Worm (Caenorhabditis elegans) whole organism, L2 larva: ENCODE data around the gene fipp-1.

Source experiments
- F13H6.1 ChIP-seq: sonication (generic microtip); optimal IDR thresholded peaks from 2 replicates; lab custom pipeline; 2016; ENCODE audit warnings: missing genetic modification characterization, missing compliant biosample characterization
- R02D3.7 ChIP-seq: fragments of 150-350 bp; optimal IDR thresholded peaks from 2 replicates; lab custom pipeline; 2014; ENCODE audit warnings: missing biosample characterization, missing genetic modification characterization
- Y55F3AM.14 ChIP-seq: fragments of 200-800 bp; sonication (Bioruptor generic); optimal IDR thresholded peaks from 2 replicates; lab custom pipeline; 2018; ENCODE audit warnings: mild to moderate bottlenecking, missing genetic modification characterization, missing compliant biosample characterization
- ama-1 ChIP-seq: fragments of 150-350 bp; optimal IDR thresholded peaks from 2 replicates; lab custom pipeline; 2018; ENCODE audit warnings: inconsistent platforms
- blmp-1 ChIP-seq: sonication (generic microtip); optimal IDR thresholded peaks from 2 replicates; lab custom pipeline; 2017; ENCODE audit warnings: missing genetic modification characterization, mild to moderate bottlenecking, missing compliant biosample characterization, antibody characterized with exemption, moderate library complexity; ENCODE audit not compliant: insufficient read depth
- crh-2 ChIP-seq: sonication (generic microtip); optimal IDR thresholded peaks from 2 replicates; lab custom pipeline; 2017; ENCODE audit warnings: missing biosample characterization, missing genetic modification characterization
- dmd-4 ChIP-seq: sonication (generic microtip); optimal IDR thresholded peaks from 2 replicates; lab custom pipeline; 2017; ENCODE audit warnings: missing biosample characterization, missing genetic modification characterization
- egl-27 ChIP-seq: sonication (generic microtip); optimal IDR thresholded peaks from 3 replicates; lab custom pipeline; 2017; ENCODE audit warnings: missing biosample characterization, missing genetic modification reagents, missing genetic modification characterization
- elt-1 ChIP-seq: fragments of 150-350 bp; optimal IDR thresholded peaks from 2 replicates; lab custom pipeline; 2014; ENCODE audit warnings: missing biosample characterization, missing genetic modification characterization
- gmeb-1 ChIP-seq: fragments of 150-350 bp; optimal IDR thresholded peaks from 2 replicates; lab custom pipeline; 2014; ENCODE audit warnings: missing biosample characterization, missing genetic modification characterization
- lin-39 ChIP-seq: fragments of 150-350 bp; optimal IDR thresholded peaks from 2 replicates; lab custom pipeline; 2014; ENCODE audit warnings: missing biosample characterization, missing genetic modification reagents, missing genetic modification characterization
- lsy-2 ChIP-seq, 2 experiments: fragments of 150-350 bp in 1 of 2; sonication (generic microtip) in 1 of 2; optimal IDR thresholded peaks; 2 replicates each; lab custom pipeline; 2014 to 2017; ENCODE audit warnings: missing biosample characterization in 2 of 2, missing genetic modification characterization in 2 of 2
- mdl-1 ChIP-seq, 2 experiments: fragments of 150-350 bp in 1 of 2; sonication (generic microtip) in 1 of 2; optimal IDR thresholded peaks; 2 replicates each; lab custom pipeline; 2017; ENCODE audit warnings: missing biosample characterization in 2 of 2, missing genetic modification characterization in 2 of 2
- nhr-11 ChIP-seq: fragments of 150-350 bp; optimal IDR thresholded peaks from 2 replicates; lab custom pipeline; 2014; ENCODE audit warnings: missing biosample characterization, missing genetic modification characterization
- nhr-12 ChIP-seq: fragments of 150-350 bp; optimal IDR thresholded peaks from 2 replicates; lab custom pipeline; 2014; ENCODE audit warnings: missing biosample characterization, missing genetic modification characterization
- nhr-129 ChIP-seq: fragments of 150-350 bp; optimal IDR thresholded peaks from 2 replicates; lab custom pipeline; 2014; ENCODE audit warnings: missing biosample characterization, missing genetic modification characterization
- nhr-21 ChIP-seq: fragments of 150-350 bp; optimal IDR thresholded peaks from 2 replicates; lab custom pipeline; 2014; ENCODE audit warnings: missing biosample characterization, missing genetic modification characterization
- nhr-6 ChIP-seq: fragments of 150-350 bp; optimal IDR thresholded peaks from 2 replicates; lab custom pipeline; 2014; ENCODE audit warnings: missing biosample characterization, missing genetic modification characterization
- nhr-77 ChIP-seq: fragments of 150-350 bp; optimal IDR thresholded peaks from 2 replicates; lab custom pipeline; 2014; ENCODE audit warnings: missing biosample characterization, missing genetic modification characterization
- sem-4 ChIP-seq: fragments of 150-350 bp; optimal IDR thresholded peaks from 2 replicates; lab custom pipeline; 2014; ENCODE audit warnings: missing biosample characterization, missing genetic modification reagents, missing genetic modification characterization
- sma-3 ChIP-seq: sonication (generic microtip); optimal IDR thresholded peaks from 2 replicates; lab custom pipeline; 2016; ENCODE audit warnings: missing genetic modification reagents, missing genetic modification characterization, missing compliant biosample characterization
- sma-9 ChIP-seq, 2 experiments: fragments of 150-350 bp in 1 of 2; sonication (generic microtip) in 1 of 2; optimal IDR thresholded peaks; 2 replicates each; lab custom pipeline; 2014 to 2016; ENCODE audit warnings: missing genetic modification characterization in 2 of 2, mild to moderate bottlenecking in 1 of 2, missing biosample characterization in 1 of 2, missing compliant biosample characterization in 1 of 2, missing genetic modification reagents in 1 of 2, moderate library complexity in 1 of 2
- snpc-4 ChIP-seq: fragments of 150-350 bp; optimal IDR thresholded peaks from 2 replicates; lab custom pipeline; 2014; ENCODE audit warnings: missing biosample characterization, missing genetic modification characterization
- unc-39 ChIP-seq: fragments of 150-350 bp; optimal IDR thresholded peaks from 2 replicates; lab custom pipeline; 2014; ENCODE audit warnings: missing biosample characterization, missing genetic modification characterization
- unc-62 ChIP-seq: fragments of 150-350 bp; optimal IDR thresholded peaks from 2 replicates; lab custom pipeline; 2014; ENCODE audit warnings: missing biosample characterization, missing genetic modification reagents, missing genetic modification characterization
- zag-1 ChIP-seq: fragments of 150-350 bp; optimal IDR thresholded peaks from 2 replicates; lab custom pipeline; 2014; ENCODE audit warnings: missing biosample characterization, missing genetic modification characterization
- ztf-1 ChIP-seq: fragments of 200-800 bp; sonication (Bioruptor generic); conservative IDR thresholded peaks from 2 replicates; pipeline ENCODE4 v1.3.6; 2022; ENCODE audit warnings: missing genetic modification characterization, missing compliant biosample characterization
- ztf-11 ChIP-seq: sonication (generic microtip); optimal IDR thresholded peaks from 2 replicates; lab custom pipeline; 2017; ENCODE audit warnings: missing biosample characterization, missing genetic modification characterization
- ztf-4 ChIP-seq: fragments of 150-350 bp; optimal IDR thresholded peaks from 2 replicates; lab custom pipeline; 2014; ENCODE audit warnings: missing biosample characterization, missing genetic modification characterization

The fipp-1 gene

ce11 chrV:4421475-4421874 is 49.9 kb downstream of the fipp-1 start, which contains the start of gene skr-14:
Gene skr-14, minus strand, starts transcription at chrV:4421575.
- TF ChIP-seq nhr-129 (tag; lab: Kevin White, UChicago) (no peak), dmd-4 (tag; lab: Kevin White, UChicago) (no peak), nhr-6 (tag; lab: Kevin White, UChicago) (no peak), gmeb-1 (tag; lab: Kevin White, UChicago) (no peak), crh-2 (tag; lab: Kevin White, UChicago) (no peak), elt-1 (no peak), nhr-77 (tag; lab: Kevin White, UChicago) (no peak), zag-1 (tag; lab: Kevin White, UChicago) (no peak), unc-62 (GFP tag; lab: Kevin White, UChicago) (no peak), Y55F3AM.14 (GFP tag; lab: Kevin White, UChicago) (no peak), snpc-4 (tag; lab: Kevin White, UChicago) (no peak), sma-3 (GFP tag; lab: Kevin White, UChicago) (no peak), nhr-11 (tag; lab: Kevin White, UChicago) (no peak), lin-39 (tag; lab: Kevin White, UChicago) (no peak)

- TF ChIP-seq lin-39 (tag; lab: Kevin White, UChicago) (no peak), nhr-6 (tag; lab: Kevin White, UChicago) (no peak), unc-62 (GFP tag; lab: Kevin White, UChicago) (no peak), ztf-4 (no peak), lsy-2 (tag; optimal IDR thresholded peaks at IDR 0.05; lab: Kevin White, UChicago) (no peak), sem-4 (tag; lab: Kevin White, UChicago) (no peak), ztf-1 (no peak), zag-1 (tag; lab: Kevin White, UChicago) (no peak), blmp-1 (no peak), nhr-21 (tag; lab: Kevin White, UChicago) (no peak), egl-27 (tag; lab: Kevin White, UChicago) (no peak), sma-9 (GFP tag; optimal IDR thresholded peaks at IDR 0.05; lab: Kevin White, UChicago) (no peak), sma-9 (tag; optimal IDR thresholded peaks at IDR 0.05; lab: Kevin White, UChicago) (no peak), unc-39 (tag; lab: Kevin White, UChicago) (no peak)
These were observed 50.5 kb downstream of the fipp-1 start, which contains the start of gene skr-7 for ce11 chrV:4422127-4422526. Gene skr-7, plus strand, starts transcription at chrV:4422427.

- TF ChIP-seq ama-1 (lab: Kevin White, UChicago): no peak
- no peak for TF ChIP-seq mdl-1 (tag; optimal IDR thresholded peaks at IDR 0.05; lab: Kevin White, UChicago)
- TF ChIP-seq nhr-12 (tag; lab: Kevin White, UChicago): no peak
- no peak for TF ChIP-seq R02D3.7
- no peak for TF ChIP-seq snpc-4 (tag; lab: Kevin White, UChicago)
- TF ChIP-seq nhr-77 (tag; lab: Kevin White, UChicago): no peak
- no peak for TF ChIP-seq ztf-11 (tag; lab: Kevin White, UChicago)
- no peak for TF ChIP-seq F13H6.1 (tag; lab: Kevin White, UChicago)
- TF ChIP-seq elt-1: no peak
- no peak for TF ChIP-seq ztf-1
- no peak for TF ChIP-seq ztf-4
These were observed 51.5 kb downstream of the fipp-1 start for ce11 chrV:4423087-4423486.
